Worm (Caenorhabditis elegans) whole organism, mixed stage, embryonic: Measurements from ENCODE around the gene srd-46.

Experiments used
- M03D4.4 ChIP-seq: sonication (generic microtip); optimal IDR thresholded peaks from 2 replicates; lab custom pipeline; 2017; ENCODE audit warnings: mild to moderate bottlenecking, missing genetic modification characterization, missing compliant biosample characterization
- bed-3 ChIP-seq: fragments of 200-800 bp; sonication (Bioruptor generic); optimal IDR thresholded peaks from 3 replicates; lab custom pipeline; 2018; ENCODE audit warnings: mild to moderate bottlenecking, missing genetic modification characterization, moderate library complexity, missing compliant biosample characterization
- blmp-1 ChIP-seq: fragments of 150-350 bp; optimal IDR thresholded peaks from 2 replicates; lab custom pipeline; 2014; ENCODE audit warnings: missing biosample characterization, missing genetic modification characterization
- ceh-39 ChIP-seq: fragments of 150-350 bp; optimal IDR thresholded peaks from 2 replicates; lab custom pipeline; 2014; ENCODE audit warnings: missing biosample characterization, missing genetic modification characterization
- ceh-83 ChIP-seq: fragments of 200-800 bp; sonication (Bioruptor generic); optimal IDR thresholded peaks from 2 replicates; lab custom pipeline; 2018; ENCODE audit warnings: mild to moderate bottlenecking, missing genetic modification characterization, missing compliant biosample characterization
- ces-1 ChIP-seq: fragments of 150-350 bp; optimal IDR thresholded peaks from 2 replicates; lab custom pipeline; 2014; ENCODE audit warnings: missing biosample characterization, missing genetic modification reagents, missing genetic modification characterization
- cnd-1 ChIP-seq: fragments of 200-800 bp; sonication (Bioruptor generic); optimal IDR thresholded peaks from 2 replicates; lab custom pipeline; 2018; ENCODE audit warnings: mild to moderate bottlenecking, missing genetic modification characterization, missing compliant biosample characterization
- drap-1 ChIP-seq: fragments of 200-800 bp; sonication (Bioruptor generic); optimal IDR thresholded peaks from 3 replicates; lab custom pipeline; 2018; ENCODE audit warnings: mild to moderate bottlenecking, missing genetic modification characterization, missing compliant biosample characterization
- elt-1 ChIP-seq: sonication (generic microtip); optimal IDR thresholded peaks from 2 replicates; lab custom pipeline; 2017; ENCODE audit warnings: missing genetic modification characterization, mild to moderate bottlenecking, missing compliant biosample characterization, antibody characterized with exemption, moderate library complexity, borderline replicate concordance; ENCODE audit not compliant: insufficient read depth
- elt-3 ChIP-seq: fragments of 150-350 bp; optimal IDR thresholded peaks from 2 replicates; lab custom pipeline; 2014; ENCODE audit warnings: missing biosample characterization, missing genetic modification characterization
- flh-1 ChIP-seq: fragments of 200-800 bp; sonication (Bioruptor generic); optimal IDR thresholded peaks from 2 replicates; lab custom pipeline; 2018; ENCODE audit warnings: mild to moderate bottlenecking, missing genetic modification characterization, moderate library complexity, missing compliant biosample characterization
- hlh-1 ChIP-seq: fragments of 150-350 bp; optimal IDR thresholded peaks from 2 replicates; lab custom pipeline; 2014; ENCODE audit warnings: missing biosample characterization, missing genetic modification reagents, missing genetic modification characterization
- lin-13 ChIP-seq: fragments of 150-350 bp; optimal IDR thresholded peaks from 2 replicates; lab custom pipeline; 2014; ENCODE audit warnings: missing biosample characterization, missing genetic modification characterization
- lin-32 ChIP-seq: fragments of 200-800 bp; sonication (Bioruptor generic); optimal IDR thresholded peaks from 2 replicates; lab custom pipeline; 2018; ENCODE audit warnings: mild to moderate bottlenecking, missing genetic modification characterization, missing compliant biosample characterization
- lsy-2 ChIP-seq: fragments of 150-350 bp; optimal IDR thresholded peaks from 2 replicates; lab custom pipeline; 2014; ENCODE audit warnings: missing biosample characterization, missing genetic modification characterization
- mep-1 ChIP-seq: fragments of 150-350 bp; optimal IDR thresholded peaks from 2 replicates; lab custom pipeline; 2017; ENCODE audit warnings: missing biosample characterization, missing genetic modification reagents, missing genetic modification characterization, inconsistent platforms
- mls-2 ChIP-seq: sonication (generic microtip); optimal IDR thresholded peaks from 2 replicates; lab custom pipeline; 2016; ENCODE audit warnings: mild to moderate bottlenecking, missing genetic modification characterization, moderate library complexity, missing compliant biosample characterization
- nhr-2 ChIP-seq: fragments of 150-350 bp; optimal IDR thresholded peaks from 2 replicates; lab custom pipeline; 2014; ENCODE audit warnings: missing biosample characterization, missing genetic modification characterization
- nhr-237 ChIP-seq: fragments of 150-350 bp; optimal IDR thresholded peaks from 2 replicates; lab custom pipeline; 2014; ENCODE audit warnings: missing biosample characterization, missing genetic modification characterization
- nhr-28 ChIP-seq: fragments of 150-350 bp; optimal IDR thresholded peaks from 2 replicates; lab custom pipeline; 2014; ENCODE audit warnings: missing biosample characterization, missing genetic modification characterization
- pha-4 ChIP-seq: fragments of 150-350 bp; optimal IDR thresholded peaks from 2 replicates; lab custom pipeline; 2018; ENCODE audit warnings: missing biosample characterization, missing genetic modification reagents, missing genetic modification characterization
- sem-2 ChIP-seq: fragments of 200-800 bp; sonication (Bioruptor generic); optimal IDR thresholded peaks from 2 replicates; lab custom pipeline; 2018; ENCODE audit warnings: mild to moderate bottlenecking, missing genetic modification characterization, missing compliant biosample characterization
- snpc-4 ChIP-seq: fragments of 150-350 bp; optimal IDR thresholded peaks from 2 replicates; lab custom pipeline; 2014; ENCODE audit warnings: missing biosample characterization, missing genetic modification characterization
- sptf-1 ChIP-seq: sonication (generic microtip); optimal IDR thresholded peaks from 2 replicates; lab custom pipeline; 2017; ENCODE audit warnings: mild to moderate bottlenecking, missing genetic modification characterization, moderate library complexity, missing compliant biosample characterization
- tbx-8 ChIP-seq: fragments of 200-800 bp; sonication (Bioruptor generic); optimal IDR thresholded peaks from 2 replicates; lab custom pipeline; 2018; ENCODE audit warnings: mild to moderate bottlenecking, missing genetic modification characterization, moderate library complexity, missing compliant biosample characterization
- unc-120 ChIP-seq: sonication (generic microtip); optimal IDR thresholded peaks from 2 replicates; lab custom pipeline; 2017; ENCODE audit warnings: missing genetic modification characterization, missing compliant biosample characterization; ENCODE audit not compliant: poor library complexity, severe bottlenecking
- unc-39 ChIP-seq: fragments of 150-350 bp; optimal IDR thresholded peaks from 2 replicates; lab custom pipeline; 2014; ENCODE audit warnings: missing biosample characterization, missing genetic modification characterization
- zip-8 ChIP-seq: fragments of 150-350 bp; optimal IDR thresholded peaks from 2 replicates; lab custom pipeline; 2014; ENCODE audit warnings: missing biosample characterization, missing genetic modification characterization
- ztf-11 ChIP-seq: fragments of 150-350 bp; optimal IDR thresholded peaks from 2 replicates; lab custom pipeline; 2014; ENCODE audit warnings: missing biosample characterization, missing genetic modification characterization

The srd-46 gene

ce11 chrX:12328676-12329075 is 3.2 kb upstream of the srd-46 start, which contains the start of gene srd-45:
srd-45 (plus strand) TSS chrX:12328976.
- TF ChIP-seq unc-39 (no peak), blmp-1 (tag; lab: Kevin White, UChicago) (no peak), drap-1 (GFP tag; lab: Kevin White, UChicago) (no peak), snpc-4 (tag; lab: Kevin White, UChicago) (no peak), zip-8 (tag; lab: Kevin White, UChicago) (no peak), ztf-11 (no peak), ceh-83 (GFP tag; lab: Kevin White, UChicago) (no peak), mep-1 (tag; lab: Kevin White, UChicago) (no peak), hlh-1 (tag; lab: Kevin White, UChicago) (no peak), lin-32 (GFP tag; lab: Kevin White, UChicago) (no peak), nhr-28 (tag; lab: Kevin White, UChicago) (no peak)

- TF ChIP-seq flh-1 (GFP tag; lab: Kevin White, UChicago) (no peak), elt-3 (tag; lab: Kevin White, UChicago) (no peak), elt-1 (tag; lab: Kevin White, UChicago) (no peak), lin-13 (tag; lab: Kevin White, UChicago) (no peak), bed-3 (GFP tag; lab: Kevin White, UChicago) (no peak), ceh-83 (GFP tag; lab: Kevin White, UChicago) (no peak), M03D4.4 (no peak), ces-1 (GFP tag; lab: Kevin White, UChicago) (no peak)
These were observed 1.6 kb downstream of the srd-46 start, which contains the start of gene srd-47 for ce11 chrX:12333479-12333878. srd-47 (plus strand) TSS chrX:12333642.

ce11 chrX:12335808-12336207 is 3.9 kb downstream of the srd-46 start, which contains the start of gene srd-48:
srd-48 (plus strand) TSS chrX:12336108.
- TF ChIP-seq tbx-8 (GFP tag; lab: Kevin White, UChicago) (no peak), snpc-4 (tag; lab: Kevin White, UChicago) (no peak), drap-1 (GFP tag; lab: Kevin White, UChicago) (no peak), elt-1 (tag; lab: Kevin White, UChicago) (no peak), sem-2 (GFP tag; lab: Kevin White, UChicago) (no peak), elt-3 (tag; lab: Kevin White, UChicago) (no peak), nhr-237 (tag; lab: Kevin White, UChicago) (no peak), lin-32 (GFP tag; lab: Kevin White, UChicago) (no peak)

- no peak for TF ChIP-seq ceh-39 (tag; lab: Kevin White, UChicago)
- peak; percentile 49 for TF ChIP-seq M03D4.4
- TF ChIP-seq snpc-4 (tag; lab: Kevin White, UChicago), result no peak
- TF ChIP-seq ces-1 (GFP tag; lab: Kevin White, UChicago), result no peak
- no peak for TF ChIP-seq lin-13 (tag; lab: Kevin White, UChicago)
- TF ChIP-seq lsy-2 (tag; lab: Kevin White, UChicago), result no peak
- no peak for TF ChIP-seq mep-1 (tag; lab: Kevin White, UChicago)
- no peak for TF ChIP-seq pha-4 (tag; lab: Kevin White, UChicago)
- TF ChIP-seq sptf-1 (tag; lab: Kevin White, UChicago), result no peak
- no peak for TF ChIP-seq tbx-8 (GFP tag; lab: Kevin White, UChicago)
- no peak for TF ChIP-seq drap-1 (GFP tag; lab: Kevin White, UChicago)
- TF ChIP-seq mls-2 (tag; lab: Kevin White, UChicago), result no peak
- TF ChIP-seq sem-2 (GFP tag; lab: Kevin White, UChicago), result peak; percentile 58
- peak; percentile 72 for TF ChIP-seq ceh-83 (GFP tag; lab: Kevin White, UChicago)
- TF ChIP-seq flh-1 (GFP tag; lab: Kevin White, UChicago), result no peak
- no peak for TF ChIP-seq hlh-1 (tag; lab: Kevin White, UChicago)
- TF ChIP-seq bed-3 (GFP tag; lab: Kevin White, UChicago), result no peak
- TF ChIP-seq cnd-1, result peak; percentile 26
- TF ChIP-seq nhr-237 (tag; lab: Kevin White, UChicago), result no peak
- no peak for TF ChIP-seq nhr-2 (tag; lab: Kevin White, UChicago)
- no peak for TF ChIP-seq unc-120 (tag; lab: Kevin White, UChicago)
These were observed 6.1 kb downstream of the srd-46 start, which contains the start of gene srd-44 for ce11 chrX:12337846-12338490. srd-44 (plus strand) TSS chrX:12338440.
